Fruit fly (Drosophila melanogaster) whole organism, embryonic: ENCODE results near the gene CG18577.
A peak's percentile ranks its signal among the peaks of the same experiment; 100 is the strongest.

Experiments used
- Atf3 ChIP-seq: fragments of 200-800 bp; sonication (Bioruptor generic); optimal IDR thresholded peaks from 3 replicates; lab custom pipeline; 2016; ENCODE audit warnings: missing biosample characterization, missing genetic modification characterization
- CG10321 ChIP-seq: fragments of 200-800 bp; sonication (Bioruptor generic); IDR thresholded peaks from 2 replicates; pipeline ENCODE4 v1.3.6; 2022; ENCODE audit warnings: missing biosample characterization, missing genetic modification characterization
- CG10431 ChIP-seq: fragments of 200-800 bp; sonication (Bioruptor generic); optimal IDR thresholded peaks from 3 replicates; lab custom pipeline; 2018; ENCODE audit warnings: missing biosample characterization, mild to moderate bottlenecking, missing genetic modification characterization
- CG10543 ChIP-seq: fragments of 200-800 bp; sonication (Bioruptor generic); optimal IDR thresholded peaks from 3 replicates; lab custom pipeline; 2017; ENCODE audit warnings: missing biosample characterization, mild to moderate bottlenecking, missing genetic modification characterization, moderate library complexity
- CG10565 ChIP-seq: fragments of 200-800 bp; sonication (Bioruptor generic); optimal IDR thresholded peaks from 3 replicates; lab custom pipeline; 2016; ENCODE audit warnings: missing biosample characterization, mild to moderate bottlenecking, missing genetic modification characterization
- CG13424 ChIP-seq: fragments of 200-800 bp; sonication (Bioruptor generic); optimal IDR thresholded peaks from 2 replicates; lab custom pipeline; 2019; ENCODE audit warnings: missing biosample characterization, mild to moderate bottlenecking, missing genetic modification characterization, moderate library complexity
- CG15601 ChIP-seq: fragments of 200-800 bp; sonication (Bioruptor generic); optimal IDR thresholded peaks from 3 replicates; lab custom pipeline; 2019; ENCODE audit warnings: missing biosample characterization, mild to moderate bottlenecking, missing genetic modification characterization, moderate library complexity
- CG16815 ChIP-seq: fragments of 200-800 bp; sonication (Bioruptor generic); optimal IDR thresholded peaks from 3 replicates; lab custom pipeline; 2017; ENCODE audit warnings: missing biosample characterization, mild to moderate bottlenecking, missing genetic modification characterization
- CG17802 ChIP-seq: fragments of 200-800 bp; sonication (Bioruptor generic); optimal IDR thresholded peaks from 2 replicates; lab custom pipeline; 2018; ENCODE audit warnings: missing biosample characterization, mild to moderate bottlenecking, missing genetic modification characterization, moderate library complexity
- CG2116 ChIP-seq: fragments of 200-800 bp; sonication (Bioruptor generic); optimal IDR thresholded peaks from 3 replicates; lab custom pipeline; 2018; ENCODE audit warnings: missing biosample characterization, mild to moderate bottlenecking, missing genetic modification characterization
- CG2120 ChIP-seq: fragments of 200-800 bp; sonication (Bioruptor generic); optimal IDR thresholded peaks from 3 replicates; lab custom pipeline; 2016; ENCODE audit warnings: missing biosample characterization, missing genetic modification characterization
- CG2712 ChIP-seq: fragments of 200-800 bp; optimal IDR thresholded peaks from 3 replicates; lab custom pipeline; 2019; ENCODE audit warnings: missing biosample characterization, mild to moderate bottlenecking, missing genetic modification characterization, moderate library complexity
- CG3281 ChIP-seq: fragments of 200-800 bp; sonication (Bioruptor generic); optimal IDR thresholded peaks from 3 replicates; lab custom pipeline; 2017; ENCODE audit warnings: missing biosample characterization, mild to moderate bottlenecking, missing genetic modification characterization
- CG34224 ChIP-seq: fragments of 200-800 bp; sonication (Bioruptor generic); IDR thresholded peaks from 3 replicates; pipeline ENCODE4 v1.3.6; 2022; ENCODE audit warnings: missing biosample characterization, missing genetic modification characterization; ENCODE audit not compliant: partially characterized antibody
- CG42726 ChIP-seq: fragments of 200-800 bp; sonication (Bioruptor generic); IDR thresholded peaks from 2 replicates; pipeline ENCODE4 v1.3.6; 2022; ENCODE audit warnings: missing biosample characterization, missing genetic modification characterization; ENCODE audit not compliant: partially characterized antibody
- CG6683 ChIP-seq: fragments of 200-800 bp; sonication (Bioruptor generic); optimal IDR thresholded peaks from 2 replicates; lab custom pipeline; 2017; ENCODE audit warnings: missing biosample characterization, mild to moderate bottlenecking, missing genetic modification characterization, missing genetic modification reagents
- CG6765 ChIP-seq: fragments of 200-800 bp; sonication (Bioruptor generic); optimal IDR thresholded peaks from 3 replicates; lab custom pipeline; 2017; ENCODE audit warnings: missing biosample characterization, mild to moderate bottlenecking, missing genetic modification characterization
- Dp ChIP-seq: fragments of 200-800 bp; sonication (Bioruptor generic); optimal IDR thresholded peaks from 2 replicates; lab custom pipeline; 2018; ENCODE audit warnings: missing biosample characterization, mild to moderate bottlenecking, missing genetic modification characterization, moderate library complexity
- H15 ChIP-seq: fragments of 200-800 bp; sonication (Bioruptor generic); IDR thresholded peaks from 3 replicates; pipeline ENCODE4 v1.3.6; 2022; ENCODE audit warnings: missing biosample characterization, missing genetic modification characterization
- HLH4C ChIP-seq: fragments of 200-800 bp; sonication (Bioruptor generic); IDR thresholded peaks from 3 replicates; pipeline ENCODE4 v1.3.6; 2022; ENCODE audit warnings: missing biosample characterization, missing genetic modification characterization; ENCODE audit not compliant: partially characterized antibody
- HmgZ ChIP-seq: fragments of 200-800 bp; sonication (Bioruptor generic); optimal IDR thresholded peaks from 2 replicates; lab custom pipeline; 2018; ENCODE audit warnings: missing biosample characterization, mild to moderate bottlenecking, missing genetic modification characterization
- Sin3A ChIP-seq: fragments of >200 bp; optimal IDR thresholded peaks from 2 replicates; lab custom pipeline; 2018
- Xrp1 ChIP-seq: fragments of 200-800 bp; sonication (Bioruptor generic); IDR thresholded peaks from 2 replicates; pipeline ENCODE4 v1.3.6; 2022; ENCODE audit warnings: missing biosample characterization, missing genetic modification characterization
- abd-A ChIP-seq: fragments of 200-800 bp; sonication (Bioruptor generic); optimal IDR thresholded peaks from 3 replicates; lab custom pipeline; 2019; ENCODE audit warnings: missing biosample characterization, mild to moderate bottlenecking, missing genetic modification characterization, moderate library complexity
- disco-r ChIP-seq: fragments of 200-800 bp; sonication (Bioruptor generic); optimal IDR thresholded peaks from 2 replicates; lab custom pipeline; 2016; ENCODE audit warnings: missing biosample characterization, missing genetic modification characterization
- dmrt11E ChIP-seq: fragments of 200-800 bp; sonication (Bioruptor generic); optimal IDR thresholded peaks from 3 replicates; lab custom pipeline; 2018; ENCODE audit warnings: missing biosample characterization, mild to moderate bottlenecking, missing genetic modification characterization, moderate library complexity
- eyg ChIP-seq: fragments of 200-800 bp; sonication (Bioruptor generic); optimal IDR thresholded peaks from 3 replicates; lab custom pipeline; 2016; ENCODE audit warnings: missing biosample characterization, missing genetic modification characterization
- gcm2 ChIP-seq: fragments of 200-800 bp; sonication (Bioruptor generic); optimal IDR thresholded peaks from 2 replicates; lab custom pipeline; 2016; ENCODE audit warnings: missing biosample characterization, missing genetic modification characterization
- gfzf ChIP-seq: fragments of 200-800 bp; sonication (Bioruptor generic); optimal IDR thresholded peaks from 2 replicates; lab custom pipeline; 2016; ENCODE audit warnings: missing biosample characterization, mild to moderate bottlenecking, missing genetic modification characterization, moderate library complexity
- kay ChIP-seq: fragments of 200-800 bp; sonication (Bioruptor generic); optimal IDR thresholded peaks from 2 replicates; lab custom pipeline; 2016; ENCODE audit warnings: missing biosample characterization, missing genetic modification characterization
- lab ChIP-seq: fragments of 200-800 bp; sonication (Bioruptor generic); optimal IDR thresholded peaks from 3 replicates; lab custom pipeline; 2017; ENCODE audit warnings: missing biosample characterization, missing genetic modification characterization, mild to moderate bottlenecking, moderate library complexity, missing genetic modification reagents
- mam ChIP-seq: fragments of 200-800 bp; sonication (Bioruptor generic); optimal IDR thresholded peaks from 3 replicates; lab custom pipeline; 2016; ENCODE audit warnings: missing biosample characterization, missing genetic modification characterization
- mirr ChIP-seq: fragments of 200-800 bp; sonication (Bioruptor generic); optimal IDR thresholded peaks from 3 replicates; lab custom pipeline; 2018; ENCODE audit warnings: missing biosample characterization, mild to moderate bottlenecking, missing genetic modification characterization
- oc ChIP-seq: fragments of 200-800 bp; sonication (Bioruptor generic); optimal IDR thresholded peaks from 2 replicates; lab custom pipeline; 2018; ENCODE audit warnings: missing biosample characterization, mild to moderate bottlenecking, missing genetic modification characterization, moderate library complexity
- pan ChIP-seq, 4 experiments: fragments of >200 bp in 3 of 4; fragments of 200-800 bp in 1 of 4; sonication (Bioruptor generic) in 1 of 4; optimal IDR thresholded peaks in 3 of 4; IDR thresholded peaks in 1 of 4; 2 replicates each; pipeline versions ENCODE4 v1.3.6 to Lab custom; 2017 to 2022; ENCODE audit warnings: missing biosample characterization in 2 of 4, missing genetic modification characterization in 2 of 4, mixed read lengths in 1 of 4
- pho ChIP-seq: fragments of 200-800 bp; sonication (Bioruptor generic); optimal IDR thresholded peaks from 2 replicates; lab custom pipeline; 2016; ENCODE audit warnings: missing biosample characterization, missing genetic modification characterization
- ranshi ChIP-seq: fragments of 200-800 bp; sonication (Bioruptor generic); IDR thresholded peaks from 2 replicates; pipeline ENCODE4 v1.3.6; 2022; ENCODE audit warnings: missing biosample characterization, missing genetic modification characterization
- rib ChIP-seq: fragments of 200-800 bp; sonication (Bioruptor generic); IDR thresholded peaks from 2 replicates; pipeline ENCODE4 v1.3.6; 2022; ENCODE audit warnings: missing biosample characterization, missing genetic modification characterization
- run ChIP-seq: fragments of 200-800 bp; sonication (Bioruptor generic); optimal IDR thresholded peaks from 3 replicates; lab custom pipeline; 2018; ENCODE audit warnings: missing biosample characterization, mild to moderate bottlenecking, missing genetic modification characterization
- sima ChIP-seq: fragments of 200-800 bp; sonication (Bioruptor generic); optimal IDR thresholded peaks from 2 replicates; lab custom pipeline; 2016; ENCODE audit warnings: missing biosample characterization, missing genetic modification characterization
- slou ChIP-seq: fragments of 200-800 bp; sonication (Bioruptor generic); optimal IDR thresholded peaks from 3 replicates; lab custom pipeline; 2016; ENCODE audit warnings: missing biosample characterization, missing genetic modification characterization
- sna ChIP-seq: fragments of 200-800 bp; sonication (Bioruptor generic); IDR thresholded peaks from 2 replicates; pipeline ENCODE4 v1.3.6; 2022; ENCODE audit warnings: missing biosample characterization, missing genetic modification characterization; ENCODE audit not compliant: partially characterized antibody
- so ChIP-seq: fragments of 200-800 bp; sonication (Bioruptor generic); IDR thresholded peaks from 3 replicates; pipeline ENCODE4 v1.3.6; 2022; ENCODE audit warnings: missing biosample characterization, missing genetic modification characterization
- tin ChIP-seq: fragments of 200-800 bp; sonication (Bioruptor generic); optimal IDR thresholded peaks from 3 replicates; lab custom pipeline; 2016; ENCODE audit warnings: missing biosample characterization, missing genetic modification characterization
- trem ChIP-seq: fragments of 200-800 bp; optimal IDR thresholded peaks from 3 replicates; lab custom pipeline; 2019; ENCODE audit warnings: missing biosample characterization, mild to moderate bottlenecking, missing genetic modification characterization, moderate library complexity
- ttk ChIP-seq: fragments of 200-800 bp; sonication (Bioruptor generic); IDR thresholded peaks from 2 replicates; pipeline ENCODE4 v2.1.2; 2022; ENCODE audit warnings: missing biosample characterization, missing genetic modification characterization
- wor ChIP-seq: fragments of 200-800 bp; sonication (Bioruptor generic); IDR thresholded peaks from 2 replicates; pipeline ENCODE4 v1.3.6; 2022; ENCODE audit warnings: missing biosample characterization, missing genetic modification characterization
- zen ChIP-seq: fragments of 200-800 bp; sonication (Bioruptor generic); optimal IDR thresholded peaks from 3 replicates; lab custom pipeline; 2018; ENCODE audit warnings: missing biosample characterization, mild to moderate bottlenecking, missing genetic modification characterization, moderate library complexity
- zen2 ChIP-seq: fragments of 200-800 bp; sonication (Bioruptor generic); IDR thresholded peaks from 3 replicates; pipeline ENCODE4 v1.3.6; 2022; ENCODE audit warnings: missing biosample characterization, missing genetic modification characterization; ENCODE audit not compliant: partially characterized antibody

CG18577 gene

DNA sequence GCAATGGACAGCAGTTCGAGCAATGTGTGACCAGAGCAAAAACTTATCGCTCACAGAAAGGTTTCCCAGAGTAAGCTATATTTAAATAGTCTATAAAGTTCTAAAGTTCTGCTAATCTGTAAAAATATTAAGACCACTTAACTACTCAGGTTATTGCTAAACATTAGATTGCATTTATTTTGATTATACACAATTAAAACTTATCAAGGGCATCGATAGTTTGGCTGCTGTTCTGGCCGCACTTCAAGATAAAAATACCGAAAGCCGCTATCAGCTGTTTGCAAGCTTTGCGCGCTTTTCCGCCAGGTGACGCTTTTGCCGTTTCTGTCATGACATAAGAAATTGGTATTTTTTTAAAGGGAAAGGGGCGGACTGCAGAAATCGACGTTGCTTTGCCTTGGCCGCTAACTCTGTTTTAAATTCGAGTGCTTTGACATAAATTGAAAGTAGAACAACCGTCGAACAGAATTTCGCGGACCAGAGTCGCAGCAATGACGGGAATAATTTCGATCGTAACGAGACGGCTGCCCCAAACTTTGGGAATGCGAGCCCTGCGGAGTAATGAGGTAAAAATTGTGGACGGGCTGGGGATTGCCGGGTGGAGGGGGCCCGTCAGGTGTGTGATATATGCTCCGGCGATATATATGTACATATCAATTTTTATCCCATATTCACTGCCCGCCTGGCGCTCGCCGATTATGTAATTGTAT lies 48.2 kb downstream of the CG18577 start, which contains the start of the genes CG17734 and CG5214 (continued):
- TF ChIP-seq CG34224 (peak; percentile 69), mirr (GFP tag; lab: Kevin White, UChicago) (no peak), Sin3A (peak; percentile 85), Xrp1 (no peak), run (no peak), eyg (GFP tag; lab: Kevin White, UChicago) (peak; percentile 33), dmrt11E (tag; lab: Kevin White, UChicago) (no peak), abd-A (tag; lab: Kevin White, UChicago) (no peak), CG17802 (tag; lab: Kevin White, UChicago) (no peak), sna (GFP tag; lab: Robert Waterston, UW) (peak; percentile 75), kay (GFP tag; lab: Kevin White, UChicago) (peak; percentile 21), zen2 (no peak; the same call in 2 of the 3 replicates), CG2712 (peak; percentile 26), pan (optimal IDR thresholded peaks at IDR 0.05; lab: Kevin White, UChicago) (no peak), pan (GFP tag; optimal IDR thresholded peaks at IDR 0.05 in 1 of 2, IDR thresholded peaks at IDR 0.05 in 1 of 2) (no peak), rib (GFP tag; lab: Robert Waterston, UW) (no peak; the same call in none of the 2 replicates), so (GFP tag; lab: Robert Waterston, UW) (no peak), wor (GFP tag; lab: Robert Waterston, UW) (no peak), CG10565 (GFP tag; lab: Kevin White, UChicago) (no peak), gcm2 (GFP tag; lab: Kevin White, UChicago) (no peak), H15 (GFP tag; lab: Robert Waterston, UW) (no peak), pho (peak; percentile 29), CG10543 (GFP tag; lab: Kevin White, UChicago) (no peak), CG6683 (no peak), CG6765 (GFP tag; lab: Kevin White, UChicago) (no peak), zen (tag; lab: Kevin White, UChicago) (no peak), ranshi (GFP tag; lab: Robert Waterston, UW) (0 out of 2 replicates have a peak, but pooled peaks have one; percentile 5), CG16815 (GFP tag; lab: Kevin White, UChicago) (no peak), gfzf (GFP tag; lab: Kevin White, UChicago) (peak; percentile 84), CG2116 (GFP tag; lab: Kevin White, UChicago) (peak; percentile 41), disco-r (GFP tag; lab: Kevin White, UChicago) (no peak), trem (tag; lab: Kevin White, UChicago) (no peak), CG15601 (no peak), Dp (GFP tag; lab: Kevin White, UChicago) (peak; percentile 38), CG42726 (GFP tag; lab: Robert Waterston, UW) (0 out of 2 replicates have a peak, but pooled peaks have one; percentile 13), slou (GFP tag; lab: Kevin White, UChicago) (peak; percentile 6), HLH4C (GFP tag; lab: Robert Waterston, UW) (peak; percentile 58; the same call in 2 of the 3 replicates), CG2120 (GFP tag; lab: Kevin White, UChicago) (peak; percentile 35), tin (GFP tag; lab: Kevin White, UChicago) (no peak), Atf3 (GFP tag; lab: Kevin White, UChicago) (peak; percentile 38), CG10431 (GFP tag; lab: Kevin White, UChicago) (no peak), oc (tag; lab: Kevin White, UChicago) (no peak), ttk (GFP tag; lab: Robert Waterston, UW) (no peak), mam (GFP tag; lab: Kevin White, UChicago) (peak; percentile 6), CG13424 (tag; lab: Kevin White, UChicago) (peak; percentile 28), sima (GFP tag; lab: Kevin White, UChicago) (no peak), lab (no peak), HmgZ (tag; lab: Kevin White, UChicago) (peak; percentile 44), CG10321 (GFP tag; lab: Robert Waterston, UW) (no peak), CG3281 (GFP tag; lab: Kevin White, UChicago) (no peak)
